Worm (Caenorhabditis elegans) whole organism, L1 larva: Measurements from ENCODE around the gene R09E10.1.
A peak's percentile ranks its signal among the peaks of the same experiment; 100 is the strongest.

ENCODE experiments used
- C16A3.4 ChIP-seq: fragments of 150-350 bp; optimal IDR thresholded peaks from 2 replicates; lab custom pipeline; 2014; ENCODE audit warnings: missing biosample characterization, missing genetic modification characterization
- ama-1 ChIP-seq: fragments of 150-350 bp; optimal IDR thresholded peaks from 2 replicates; lab custom pipeline; 2014
- ceh-82 ChIP-seq, 3 experiments: fragments of 150-350 bp in 1 of 3; sonication (generic microtip) in 2 of 3; optimal IDR thresholded peaks; 2 replicates each; lab custom pipeline; 2014 to 2017; ENCODE audit warnings: missing biosample characterization in 3 of 3, missing genetic modification characterization in 3 of 3
- ceh-88 ChIP-seq: fragments of 200-800 bp; sonication (Bioruptor generic); IDR thresholded peaks from 2 replicates; pipeline ENCODE4 v1.3.6; 2022; ENCODE audit warnings: missing genetic modification characterization, missing compliant biosample characterization
- ceh-90 ChIP-seq: sonication (generic microtip); optimal IDR thresholded peaks from 2 replicates; lab custom pipeline; 2016; ENCODE audit warnings: missing genetic modification characterization, missing compliant biosample characterization
- ces-1 ChIP-seq: fragments of 150-350 bp; optimal IDR thresholded peaks from 2 replicates; lab custom pipeline; 2014; ENCODE audit warnings: missing biosample characterization, missing genetic modification reagents, missing genetic modification characterization
- dsc-1 ChIP-seq: sonication (generic microtip); optimal IDR thresholded peaks from 2 replicates; lab custom pipeline; 2016; ENCODE audit warnings: mild to moderate bottlenecking, missing genetic modification characterization, missing compliant biosample characterization
- egl-27 ChIP-seq, 2 experiments: fragments of 150-350 bp in 1 of 2; sonication (generic microtip); optimal IDR thresholded peaks; 3 replicates each; lab custom pipeline; 2017 to 2018; ENCODE audit warnings: missing biosample characterization in 2 of 2, missing genetic modification characterization in 2 of 2, missing genetic modification reagents in 2 of 2
- elt-3 ChIP-seq, 6 experiments: fragments of 150-350 bp in 1 of 6; sonication (generic microtip); optimal IDR thresholded peaks; 2 replicates each; lab custom pipeline; 2017 to 2018; ENCODE audit warnings: missing biosample characterization in 6 of 6, missing genetic modification characterization in 6 of 6, inconsistent platforms in 1 of 6
- ets-5 ChIP-seq: fragments of 200-800 bp; sonication (Bioruptor generic); IDR thresholded peaks from 2 replicates; pipeline ENCODE4 v1.3.6; 2022; ENCODE audit warnings: missing genetic modification characterization, missing compliant biosample characterization
- fkh-10 ChIP-seq: sonication (generic microtip); optimal IDR thresholded peaks from 2 replicates; lab custom pipeline; 2017; ENCODE audit warnings: missing biosample characterization, missing genetic modification reagents, missing genetic modification characterization
- fkh-4 ChIP-seq: sonication (generic microtip); optimal IDR thresholded peaks from 2 replicates; lab custom pipeline; 2016; ENCODE audit warnings: missing compliant biosample characterization, missing genetic modification characterization, borderline replicate concordance
- fkh-8 ChIP-seq: sonication (generic microtip); optimal IDR thresholded peaks from 2 replicates; lab custom pipeline; 2016; ENCODE audit warnings: mild to moderate bottlenecking, missing genetic modification characterization, missing compliant biosample characterization
- fos-1 ChIP-seq: fragments of 150-350 bp; optimal IDR thresholded peaks from 2 replicates; lab custom pipeline; 2014; ENCODE audit warnings: missing biosample characterization, missing genetic modification characterization
- grh-1 ChIP-seq: fragments of 200-800 bp; sonication (Bioruptor generic); IDR thresholded peaks from 2 replicates; pipeline ENCODE4 v1.3.6; 2022; ENCODE audit warnings: missing genetic modification reagents, missing genetic modification characterization, missing compliant biosample characterization
- hlh-4 ChIP-seq: sonication (generic microtip); optimal IDR thresholded peaks from 2 replicates; lab custom pipeline; 2016; ENCODE audit warnings: mild to moderate bottlenecking, missing genetic modification characterization, missing compliant biosample characterization
- hpl-2 ChIP-seq: fragments of 150-350 bp; optimal IDR thresholded peaks from 2 replicates; lab custom pipeline; 2014; ENCODE audit warnings: missing biosample characterization, missing genetic modification reagents, missing genetic modification characterization
- jun-1 ChIP-seq: fragments of 150-350 bp; optimal IDR thresholded peaks from 2 replicates; lab custom pipeline; 2014; ENCODE audit warnings: missing biosample characterization, missing genetic modification reagents, missing genetic modification characterization
- lin-13 ChIP-seq: fragments of 150-350 bp; optimal IDR thresholded peaks from 2 replicates; lab custom pipeline; 2014; ENCODE audit warnings: missing biosample characterization, missing genetic modification reagents, missing genetic modification characterization
- lin-14 ChIP-seq: fragments of 200-800 bp; sonication (Bioruptor generic); optimal IDR thresholded peaks from 2 replicates; lab custom pipeline; 2018; ENCODE audit warnings: mild to moderate bottlenecking, missing genetic modification characterization, moderate library complexity, missing compliant biosample characterization
- lin-39 ChIP-seq: fragments of 150-350 bp; optimal IDR thresholded peaks from 2 replicates; lab custom pipeline; 2014; ENCODE audit warnings: missing biosample characterization, missing genetic modification reagents, missing genetic modification characterization
- lsy-2 ChIP-seq, 2 experiments: fragments of 150-350 bp; optimal IDR thresholded peaks; 2 replicates each; lab custom pipeline; 2014; ENCODE audit warnings: missing biosample characterization in 2 of 2, missing genetic modification characterization in 2 of 2
- mdl-1 ChIP-seq, 2 experiments: fragments of 150-350 bp; optimal IDR thresholded peaks; 2 replicates each; lab custom pipeline; 2014 to 2017; ENCODE audit warnings: missing biosample characterization in 2 of 2, missing genetic modification characterization in 2 of 2, inconsistent platforms in 1 of 2
- mef-2 ChIP-seq: fragments of 150-350 bp; optimal IDR thresholded peaks from 2 replicates; lab custom pipeline; 2014; ENCODE audit warnings: missing biosample characterization, missing genetic modification characterization
- nhr-11 ChIP-seq: fragments of 150-350 bp; optimal IDR thresholded peaks from 2 replicates; lab custom pipeline; 2014; ENCODE audit warnings: missing biosample characterization, missing genetic modification characterization
- nhr-12 ChIP-seq: sonication (generic microtip); optimal IDR thresholded peaks from 2 replicates; lab custom pipeline; 2017; ENCODE audit warnings: missing biosample characterization, missing genetic modification characterization
- nhr-19 ChIP-seq: fragments of 200-800 bp; sonication (Bioruptor generic); conservative IDR thresholded peaks from 2 replicates; pipeline ENCODE4 v1.3.6; 2022; ENCODE audit warnings: missing genetic modification characterization, missing compliant biosample characterization
- nhr-20 ChIP-seq: sonication (generic microtip); optimal IDR thresholded peaks from 2 replicates; lab custom pipeline; 2016; ENCODE audit warnings: mild to moderate bottlenecking, missing genetic modification characterization, missing compliant biosample characterization
- nhr-237 ChIP-seq: fragments of 150-350 bp; optimal IDR thresholded peaks from 2 replicates; lab custom pipeline; 2014; ENCODE audit warnings: missing biosample characterization, missing genetic modification characterization
- nhr-28 ChIP-seq: fragments of 150-350 bp; optimal IDR thresholded peaks from 2 replicates; lab custom pipeline; 2014; ENCODE audit warnings: missing biosample characterization, missing genetic modification characterization
- nhr-47 ChIP-seq: sonication (generic microtip); optimal IDR thresholded peaks from 2 replicates; lab custom pipeline; 2016; ENCODE audit warnings: mild to moderate bottlenecking, missing genetic modification characterization, moderate library complexity, missing compliant biosample characterization
- nhr-71 ChIP-seq: sonication (generic microtip); optimal IDR thresholded peaks from 2 replicates; lab custom pipeline; 2016; ENCODE audit warnings: mild to moderate bottlenecking, missing genetic modification characterization, moderate library complexity, missing compliant biosample characterization
- nhr-76 ChIP-seq: sonication (generic microtip); optimal IDR thresholded peaks from 2 replicates; lab custom pipeline; 2017; ENCODE audit warnings: missing biosample characterization, missing genetic modification characterization
- nhr-84 ChIP-seq: sonication (generic microtip); optimal IDR thresholded peaks from 2 replicates; lab custom pipeline; 2017; ENCODE audit warnings: missing biosample characterization, missing genetic modification characterization
- nhr-90 ChIP-seq: sonication (generic microtip); optimal IDR thresholded peaks from 2 replicates; lab custom pipeline; 2016; ENCODE audit warnings: mild to moderate bottlenecking, missing genetic modification characterization, missing compliant biosample characterization; ENCODE audit not compliant: poor library complexity
- pag-3 ChIP-seq: sonication (generic microtip); optimal IDR thresholded peaks from 2 replicates; lab custom pipeline; 2017; ENCODE audit warnings: missing genetic modification characterization, mild to moderate bottlenecking, missing compliant biosample characterization, antibody characterized with exemption, borderline replicate concordance; ENCODE audit not compliant: insufficient read depth
- pax-3 ChIP-seq: fragments of 200-800 bp; sonication (Bioruptor generic); optimal IDR thresholded peaks from 2 replicates; lab custom pipeline; 2018; ENCODE audit warnings: mild to moderate bottlenecking, missing genetic modification characterization, moderate library complexity, missing compliant biosample characterization
- rnt-1 ChIP-seq: sonication (generic microtip); optimal IDR thresholded peaks from 2 replicates; lab custom pipeline; 2016; ENCODE audit warnings: mild to moderate bottlenecking, missing genetic modification characterization, moderate library complexity, missing compliant biosample characterization
- skn-1 ChIP-seq: fragments of 150-350 bp; optimal IDR thresholded peaks from 2 replicates; lab custom pipeline; 2014; ENCODE audit warnings: missing biosample characterization, missing genetic modification characterization
- snu-23 ChIP-seq: sonication (generic microtip); optimal IDR thresholded peaks from 2 replicates; lab custom pipeline; 2016; ENCODE audit warnings: missing genetic modification characterization, missing compliant biosample characterization
- sox-4 ChIP-seq: sonication (generic microtip); optimal IDR thresholded peaks from 2 replicates; lab custom pipeline; 2016; ENCODE audit warnings: missing genetic modification characterization, missing compliant biosample characterization
- sup-37 ChIP-seq: fragments of 200-800 bp; sonication (Bioruptor generic); optimal IDR thresholded peaks from 2 replicates; lab custom pipeline; 2018; ENCODE audit warnings: mild to moderate bottlenecking, missing genetic modification characterization, missing compliant biosample characterization
- swsn-7 ChIP-seq: sonication (generic microtip); optimal IDR thresholded peaks from 2 replicates; lab custom pipeline; 2016; ENCODE audit warnings: missing genetic modification characterization, missing compliant biosample characterization
- unc-130 ChIP-seq: fragments of 150-350 bp; optimal IDR thresholded peaks from 2 replicates; lab custom pipeline; 2017; ENCODE audit warnings: missing biosample characterization, missing genetic modification characterization, inconsistent platforms
- unc-98 ChIP-seq: fragments of 200-800 bp; sonication (Bioruptor generic); IDR thresholded peaks from 2 replicates; pipeline ENCODE4 v1.3.6; 2022; ENCODE audit warnings: missing genetic modification characterization, missing compliant biosample characterization
- vab-15 ChIP-seq: sonication (generic microtip); optimal IDR thresholded peaks from 2 replicates; lab custom pipeline; 2017; ENCODE audit warnings: missing genotype, mild to moderate bottlenecking, missing genetic modification characterization, missing compliant biosample characterization
- xbp-1 ChIP-seq: sonication (generic microtip); optimal IDR thresholded peaks from 2 replicates; lab custom pipeline; 2016; ENCODE audit warnings: missing genetic modification characterization, missing compliant biosample characterization
- zag-1 ChIP-seq: fragments of 150-350 bp; optimal IDR thresholded peaks from 2 replicates; lab custom pipeline; 2014; ENCODE audit warnings: missing biosample characterization, missing genetic modification characterization
- ztf-11 ChIP-seq, 2 experiments: sonication (generic microtip); optimal IDR thresholded peaks; 2 replicates each; lab custom pipeline; 2016 to 2017; ENCODE audit warnings: missing genetic modification characterization in 2 of 2, missing biosample characterization in 1 of 2, missing compliant biosample characterization in 1 of 2

Gene R09E10.1

ce11 chrIV:10339701-10340100, 17.2 kb upstream of the R09E10.1 start:
- TF ChIP-seq dsc-1 (tag; lab: Kevin White, UChicago) (peak; percentile 80), ztf-11 (tag; optimal IDR thresholded peaks at IDR 0.05; lab: Kevin White, UChicago) (no peak), nhr-237 (tag; lab: Kevin White, UChicago) (no peak), sup-37 (GFP tag; lab: Kevin White, UChicago) (no peak), lin-13 (GFP tag; lab: Kevin White, UChicago) (no peak), nhr-71 (peak; percentile 68), sox-4 (peak; percentile 3), rnt-1 (tag; lab: Kevin White, UChicago) (no peak), grh-1 (GFP tag; lab: Robert Waterston, UW) (no peak), lin-14 (peak; percentile 25), fos-1 (tag; lab: Kevin White, UChicago) (no peak), mef-2 (tag; lab: Kevin White, UChicago) (no peak), hpl-2 (no peak), egl-27 (tag; optimal IDR thresholded peaks at IDR 0.05; lab: Kevin White, UChicago) (no peak), swsn-7 (tag; lab: Kevin White, UChicago) (peak; percentile 4), fkh-10 (GFP tag; lab: Kevin White, UChicago) (no peak), ceh-88 (GFP tag; lab: Robert Waterston, UW) (no peak), nhr-47 (tag; lab: Kevin White, UChicago) (peak; percentile 57), elt-3 (tag; optimal IDR thresholded peaks at IDR 0.05; lab: Kevin White, UChicago) (no peak), ceh-90 (tag; lab: Kevin White, UChicago) (no peak), pax-3 (tag; lab: Kevin White, UChicago) (peak; percentile 46), nhr-28 (tag; lab: Kevin White, UChicago) (no peak), nhr-12 (no peak), lsy-2 (tag; optimal IDR thresholded peaks at IDR 0.05; lab: Kevin White, UChicago) (peak in 1 of 2 experiments; percentile 22), fkh-4 (no peak), vab-15 (tag; lab: Kevin White, UChicago) (no peak), jun-1 (tag; lab: Kevin White, UChicago) (no peak), nhr-84 (tag; lab: Kevin White, UChicago) (no peak), ces-1 (GFP tag; lab: Kevin White, UChicago) (no peak), hlh-4 (tag; lab: Kevin White, UChicago) (peak; percentile 29), fkh-8 (tag; lab: Kevin White, UChicago) (peak; percentile 86), ama-1 (lab: Kevin White, UChicago) (no peak), zag-1 (tag; lab: Kevin White, UChicago) (no peak), xbp-1 (tag; lab: Kevin White, UChicago) (no peak), C16A3.4 (no peak), nhr-20 (no peak), nhr-19 (GFP tag; lab: Robert Waterston, UW) (no peak), skn-1 (tag; lab: Kevin White, UChicago) (no peak), mdl-1 (tag; optimal IDR thresholded peaks at IDR 0.05; lab: Kevin White, UChicago) (no peak)

- TF ChIP-seq nhr-76 (tag; lab: Kevin White, UChicago) (no peak), ceh-82 (tag; optimal IDR thresholded peaks at IDR 0.05; lab: Kevin White, UChicago) (no peak), C16A3.4 (no peak), lin-39 (tag; lab: Kevin White, UChicago) (no peak), nhr-90 (tag; lab: Kevin White, UChicago) (no peak), pag-3 (tag; lab: Kevin White, UChicago) (no peak), ceh-90 (tag; lab: Kevin White, UChicago) (no peak), nhr-19 (GFP tag; lab: Robert Waterston, UW) (no peak), mdl-1 (tag; optimal IDR thresholded peaks at IDR 0.05; lab: Kevin White, UChicago) (no peak), ets-5 (GFP tag; lab: Robert Waterston, UW) (no peak), unc-130 (tag; lab: Kevin White, UChicago) (no peak), nhr-11 (tag; lab: Kevin White, UChicago) (no peak), ceh-88 (GFP tag; lab: Robert Waterston, UW) (no peak), snu-23 (GFP tag; lab: Kevin White, UChicago) (no peak), zag-1 (tag; lab: Kevin White, UChicago) (no peak), unc-98 (GFP tag; lab: Robert Waterston, UW) (no peak), vab-15 (tag; lab: Kevin White, UChicago) (no peak), skn-1 (tag; lab: Kevin White, UChicago) (no peak)
Observed at ce11 chrIV:10337286-10337685, 14.7 kb upstream of the R09E10.1 start.
